Fruit fly (Drosophila melanogaster): ENCODE measurements around the gene Pif1.

DNA sequence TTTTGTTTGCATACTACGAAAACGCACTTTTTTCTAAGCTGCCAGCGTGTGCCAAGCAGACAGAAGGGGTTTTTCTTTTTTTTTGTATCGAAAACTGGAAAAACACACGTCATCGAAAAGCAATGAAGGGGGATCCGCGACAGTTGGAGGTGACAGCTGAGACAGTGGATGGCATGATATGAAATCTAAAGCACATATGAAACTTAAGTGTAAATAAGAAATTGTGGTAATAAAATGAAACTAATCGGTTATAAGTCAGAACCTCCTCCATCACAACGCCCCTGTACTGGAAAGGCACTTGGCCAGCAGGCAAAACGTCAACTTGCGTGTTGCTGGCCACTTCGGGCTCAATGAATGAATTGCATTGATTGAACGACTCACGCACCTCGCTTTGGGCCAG, 13.9 kb upstream of the Pif1 start:
- TF ChIP-seq dsf (GFP tag; optimal IDR thresholded peaks at IDR 0.05; ENCODE audit: borderline replicate concordance) (no peak), Dfd (GFP tag; optimal IDR thresholded peaks at IDR 0.05) (no peak), woc (GFP tag; optimal IDR thresholded peaks at IDR 0.05) (no peak), usp (GFP tag; optimal IDR thresholded peaks at IDR 0.05) (no peak), Vsx2 (GFP tag; optimal IDR thresholded peaks at IDR 0.05; ENCODE audit: partially characterized antibody) (no peak), jim (GFP tag; optimal IDR thresholded peaks at IDR 0.05) (no peak), Abd-B (GFP tag; optimal IDR thresholded peaks at IDR 0.05) (no peak), sage (GFP tag; optimal IDR thresholded peaks at IDR 0.05) (no peak)
